Fruit fly (Drosophila melanogaster): Measurements from ENCODE around the gene Eaf6.

Gene Eaf6

DNA sequence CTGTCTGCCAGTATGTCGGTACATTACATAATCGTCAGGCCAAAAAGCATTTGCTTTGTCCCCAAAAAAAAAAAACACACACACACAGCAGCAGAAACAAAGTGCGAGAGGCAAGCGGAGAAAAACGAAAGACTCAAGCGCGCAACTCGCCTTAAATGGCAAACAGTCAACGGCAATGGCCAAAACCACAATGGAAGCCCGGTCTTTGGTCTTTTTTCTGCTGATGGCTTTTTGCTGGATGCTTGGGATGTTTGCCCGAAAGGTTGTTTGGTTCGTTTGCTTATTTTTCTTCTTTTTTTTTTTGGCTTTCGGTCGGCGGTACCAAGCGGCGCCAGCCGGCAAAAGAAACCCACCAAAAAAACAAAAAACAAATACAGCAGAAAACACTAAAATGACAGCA, 37.0 kb downstream of the Eaf6 start:
- TF ChIP-seq CG6854 (GFP tag; optimal IDR thresholded peaks at IDR 0.05) (peak; percentile 73), Lpt (GFP tag; optimal IDR thresholded peaks at IDR 0.05) (peak; percentile 9), Eip93F (GFP tag; optimal IDR thresholded peaks at IDR 0.05) (no peak), CG9139 (GFP tag; optimal IDR thresholded peaks at IDR 0.05) (no peak), CG32006 (GFP tag; optimal IDR thresholded peaks at IDR 0.05) (no peak), CG6163 (GFP tag; IDR thresholded peaks at IDR 0.05) (peak; percentile 55; the same call in 1 of the 3 replicates), Sox14 (GFP tag; optimal IDR thresholded peaks at IDR 0.05) (no peak), vri (GFP tag; optimal IDR thresholded peaks at IDR 0.05) (peak; percentile 85), eg (GFP tag; IDR thresholded peaks at IDR 0.05) (peak; percentile 45; the same call in 2 of the 3 replicates), net (GFP tag; optimal IDR thresholded peaks at IDR 0.05) (peak; percentile 20), Met (GFP tag; optimal IDR thresholded peaks at IDR 0.05) (peak; percentile 9), CG15336 (GFP tag; IDR thresholded peaks at IDR 0.05) (peak; percentile 37; the same call in 1 of the 2 replicates), CG8119 (GFP tag; IDR thresholded peaks at IDR 0.05) (0 out of 3 replicates have a peak, but pooled peaks have one; percentile 46), CG1621 (tag; optimal IDR thresholded peaks at IDR 0.05) (no peak), Eip78C (GFP tag) (peak; percentile 10), CG11902 (GFP tag; optimal IDR thresholded peaks at IDR 0.05) (no peak)

DNA sequence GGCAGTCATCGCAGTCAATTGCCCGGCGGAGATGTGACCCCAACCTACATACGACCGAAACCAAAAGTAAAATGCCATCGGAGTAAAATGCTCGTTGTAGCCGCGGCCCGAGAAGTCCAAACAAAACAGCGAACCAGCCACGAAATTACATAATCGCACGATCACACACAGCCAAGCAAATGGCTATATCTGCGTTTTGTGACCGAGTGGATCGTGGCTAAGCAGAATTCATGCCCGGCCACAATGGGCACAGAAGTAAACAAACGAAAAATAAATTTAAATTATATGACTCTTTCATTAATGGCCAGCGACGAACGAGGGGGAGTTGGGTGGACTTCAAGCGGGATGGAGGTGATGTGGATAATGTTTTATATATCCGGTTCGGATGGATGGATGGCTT, 38.4 kb downstream of the Eaf6 start:
- TF ChIP-seq eg (GFP tag; IDR thresholded peaks at IDR 0.05) (0 out of 3 replicates have a peak, but pooled peaks have one; percentile 11), Hr39 (GFP tag; optimal IDR thresholded peaks at IDR 0.05) (no peak), Lpt (GFP tag; optimal IDR thresholded peaks at IDR 0.05) (no peak), Ets96B (tag; optimal IDR thresholded peaks at IDR 0.05) (no peak), vri (GFP tag; optimal IDR thresholded peaks at IDR 0.05) (peak; percentile 30), fd59A (GFP tag; optimal IDR thresholded peaks at IDR 0.05) (no peak), Hr4 (GFP tag; optimal IDR thresholded peaks at IDR 0.05) (no peak), fkh (GFP tag; optimal IDR thresholded peaks at IDR 0.05) (no peak), CG9139 (GFP tag; optimal IDR thresholded peaks at IDR 0.05) (no peak), Eip78C (GFP tag) (peak; percentile 48)

DNA sequence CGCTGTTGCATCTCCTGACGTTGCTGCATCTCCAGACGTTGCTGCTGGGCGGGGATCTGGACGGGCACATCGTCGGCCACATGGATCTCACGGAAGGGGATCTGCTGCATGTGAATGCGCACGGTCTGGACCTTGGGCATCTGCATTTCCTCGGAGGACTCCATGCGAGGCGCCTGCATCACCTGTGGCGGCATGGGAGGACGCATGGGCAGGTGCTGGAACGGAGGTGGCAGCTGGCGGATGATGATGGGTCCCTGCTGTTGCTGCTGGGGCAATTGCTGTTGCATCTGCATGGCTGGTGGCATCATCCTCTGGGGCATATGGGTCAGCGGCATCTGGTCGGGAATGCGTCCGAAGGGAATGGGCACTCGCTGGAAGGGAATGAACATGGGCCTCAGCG, 39.7 kb downstream of the Eaf6 start:
- TF ChIP-seq CG6808 (GFP tag; optimal IDR thresholded peaks at IDR 0.05) = no peak
- no peak for TF ChIP-seq CG31627 (GFP tag; optimal IDR thresholded peaks at IDR 0.05)
- TF ChIP-seq Lpt (GFP tag; optimal IDR thresholded peaks at IDR 0.05) = no peak
- no peak for TF ChIP-seq lz (GFP tag; optimal IDR thresholded peaks at IDR 0.05)
- TF ChIP-seq eg (GFP tag; IDR thresholded peaks at IDR 0.05) = no peak
- no peak for TF ChIP-seq fkh (GFP tag; optimal IDR thresholded peaks at IDR 0.05)
- TF ChIP-seq net (GFP tag; optimal IDR thresholded peaks at IDR 0.05) = no peak
- TF ChIP-seq vri (GFP tag; optimal IDR thresholded peaks at IDR 0.05) = no peak
- no peak for TF ChIP-seq Blimp-1 (GFP tag; optimal IDR thresholded peaks at IDR 0.05)
- no peak for TF ChIP-seq Sox14 (GFP tag; optimal IDR thresholded peaks at IDR 0.05)
- no peak for TF ChIP-seq CG4318 (GFP tag; optimal IDR thresholded peaks at IDR 0.05)
- no peak for TF ChIP-seq ss (GFP tag; optimal IDR thresholded peaks at IDR 0.05)
- TF ChIP-seq fd85E (GFP tag; optimal IDR thresholded peaks at IDR 0.05) = no peak

DNA sequence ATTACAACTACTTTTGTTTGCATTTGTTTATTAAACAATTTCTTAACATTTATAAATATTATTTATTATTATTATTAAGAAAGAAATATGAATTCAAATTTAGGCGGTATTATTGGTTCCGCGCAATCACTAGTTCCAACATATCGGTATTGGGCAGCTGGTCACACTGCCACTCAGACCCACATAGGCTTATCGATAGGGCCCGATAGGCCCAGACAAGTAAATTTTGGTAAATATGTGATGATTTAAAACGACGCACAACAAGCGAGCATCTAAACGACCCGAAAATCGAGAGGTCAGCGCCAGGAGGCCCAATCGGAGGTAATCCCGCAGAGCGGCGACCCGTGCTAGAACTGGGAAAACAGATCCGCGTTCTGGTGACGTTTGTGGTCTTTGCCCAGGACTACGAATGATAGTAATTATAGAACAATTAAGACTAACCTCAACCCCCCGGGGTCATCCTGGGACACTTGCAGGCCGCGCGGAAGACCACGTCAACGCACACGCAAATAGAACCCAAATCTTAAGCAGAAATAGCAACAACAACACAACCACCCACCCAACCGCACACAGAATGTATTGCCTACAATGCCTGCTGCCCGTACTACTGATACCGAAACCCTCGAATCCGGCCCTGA, 42.9 kb downstream of the Eaf6 start, which contains the start of gene bc10:
TSS of gene bc10 (plus strand) at position 181 of the 638 bp plus-strand sequence.
- TF ChIP-seq svp (GFP tag) (peak; percentile 88), CG1621 (tag; optimal IDR thresholded peaks at IDR 0.05) (no peak), fkh (GFP tag; optimal IDR thresholded peaks at IDR 0.05) (peak; percentile 37), Eip78C (GFP tag) (peak; percentile 55), Sox14 (GFP tag; optimal IDR thresholded peaks at IDR 0.05) (peak; percentile 3)

DNA sequence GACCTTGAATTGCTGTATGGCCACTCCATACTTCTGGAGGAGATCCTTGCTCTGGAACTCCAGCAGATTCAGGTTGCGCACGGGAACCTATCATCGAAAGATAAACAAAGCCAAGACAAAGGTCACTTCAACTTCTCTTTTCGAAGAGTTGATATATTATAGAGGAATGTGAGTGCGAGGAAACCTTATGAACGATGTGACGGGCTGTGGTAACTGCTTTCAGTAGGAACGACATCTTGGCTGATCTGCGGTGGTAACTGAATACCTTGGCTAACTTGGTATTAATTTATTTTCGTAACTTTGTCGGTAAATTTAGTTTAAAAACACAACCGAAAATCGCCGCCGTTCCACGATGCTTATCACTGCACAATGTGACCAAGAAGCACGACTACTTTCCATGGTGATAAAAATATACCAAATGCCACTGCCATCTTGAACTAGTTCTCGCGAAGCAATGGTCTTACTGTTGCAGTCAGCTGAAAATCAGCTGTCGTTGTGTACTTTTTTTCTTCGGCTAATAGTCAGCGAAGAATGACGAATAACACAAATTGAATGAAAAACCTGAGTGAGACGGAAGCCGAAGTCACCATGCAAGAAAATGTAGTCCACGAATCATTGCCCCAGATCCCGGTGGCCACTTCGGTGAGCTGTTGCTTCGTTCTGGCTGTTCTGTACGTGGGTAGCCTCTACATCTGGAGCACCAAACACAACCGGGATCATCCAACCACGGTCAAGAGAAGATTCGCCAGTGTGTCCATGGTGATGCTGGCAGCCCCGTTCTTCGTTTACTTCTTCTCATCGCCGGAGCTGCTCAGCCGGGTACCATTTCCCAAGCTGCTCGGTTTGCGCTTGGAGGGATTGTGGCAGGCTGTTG, 44.6 kb downstream of the Eaf6 start, which contains the start of the genes ScsbetaG and Sras:
TSS of gene ScsbetaG (minus strand) at position 383 of the 874 bp plus-strand sequence.
TSS of gene Sras (plus strand) at position 466 of the 874 bp plus-strand sequence.
- TF ChIP-seq CG11902 (GFP tag; optimal IDR thresholded peaks at IDR 0.05) = no peak
- no peak for TF ChIP-seq cyc (GFP tag; optimal IDR thresholded peaks at IDR 0.05)
- no peak for TF ChIP-seq Ets21C (GFP tag; optimal IDR thresholded peaks at IDR 0.05)
- peak; percentile 3 for TF ChIP-seq esn (GFP tag; optimal IDR thresholded peaks at IDR 0.05)
- TF ChIP-seq salr (GFP tag; optimal IDR thresholded peaks at IDR 0.05) = no peak
- peak; percentile 75 for TF ChIP-seq svp (GFP tag)
- no peak for TF ChIP-seq CG8319 (GFP tag; optimal IDR thresholded peaks at IDR 0.05)
- peak; percentile 69 for TF ChIP-seq fkh (GFP tag; optimal IDR thresholded peaks at IDR 0.05)
- no peak for TF ChIP-seq spab (GFP tag; optimal IDR thresholded peaks at IDR 0.05)
- TF ChIP-seq CG8632 (GFP tag; optimal IDR thresholded peaks at IDR 0.05) = no peak
- TF ChIP-seq Sox14 (GFP tag; optimal IDR thresholded peaks at IDR 0.05) = peak; percentile 45

Data from whole organism, prepupa.